Worm (Caenorhabditis elegans) whole organism, L4 larva: ENCODE data around the gene pqn-18.

Experiments
- ama-1 ChIP-seq: fragments of 150-350 bp; optimal IDR thresholded peaks from 2 replicates; lab custom pipeline; 2014; ENCODE audit warnings: inconsistent platforms, mixed read lengths
- daf-16 ChIP-seq, 3 experiments: sonication (generic microtip); optimal IDR thresholded peaks; 2 replicates each; lab custom pipeline; 2016 to 2017; ENCODE audit warnings: missing genetic modification characterization in 3 of 3, missing genetic modification reagents in 3 of 3, mild to moderate bottlenecking in 2 of 3, missing compliant biosample characterization in 2 of 3, missing biosample characterization in 1 of 3, moderate library complexity in 1 of 3
- lin-13 ChIP-seq: fragments of 150-350 bp; optimal IDR thresholded peaks from 2 replicates; lab custom pipeline; 2014; ENCODE audit warnings: missing biosample characterization, missing genetic modification reagents, missing genetic modification characterization
- nhr-237 ChIP-seq: sonication (generic microtip); optimal IDR thresholded peaks from 2 replicates; lab custom pipeline; 2017; ENCODE audit warnings: missing biosample characterization, missing genetic modification characterization
- pqm-1 ChIP-seq: sonication (generic microtip); optimal IDR thresholded peaks from 2 replicates; lab custom pipeline; 2017; ENCODE audit warnings: missing biosample characterization, missing genetic modification characterization
- unc-39 ChIP-seq: sonication (generic microtip); optimal IDR thresholded peaks from 2 replicates; lab custom pipeline; 2017; ENCODE audit warnings: missing biosample characterization, missing genetic modification characterization
- unc-62 ChIP-seq, 3 experiments: fragments of 150-350 bp in 1 of 3; sonication (generic microtip); optimal IDR thresholded peaks in 2 of 3; peaks in 1 of 3; 1 replicate in 1 of 3; 2 replicates in 2 of 3; lab custom pipeline; 2014 to 2017; ENCODE audit warnings: missing biosample characterization in 3 of 3, missing genetic modification characterization in 3 of 3, missing genetic modification reagents in 3 of 3, missing genotype in 1 of 3
- vab-7 ChIP-seq: fragments of 200-800 bp; sonication (Bioruptor generic); IDR thresholded peaks from 2 replicates; pipeline ENCODE4 v1.3.6; 2022; ENCODE audit warnings: missing genetic modification reagents, missing genetic modification characterization, missing compliant biosample characterization

DNA sequence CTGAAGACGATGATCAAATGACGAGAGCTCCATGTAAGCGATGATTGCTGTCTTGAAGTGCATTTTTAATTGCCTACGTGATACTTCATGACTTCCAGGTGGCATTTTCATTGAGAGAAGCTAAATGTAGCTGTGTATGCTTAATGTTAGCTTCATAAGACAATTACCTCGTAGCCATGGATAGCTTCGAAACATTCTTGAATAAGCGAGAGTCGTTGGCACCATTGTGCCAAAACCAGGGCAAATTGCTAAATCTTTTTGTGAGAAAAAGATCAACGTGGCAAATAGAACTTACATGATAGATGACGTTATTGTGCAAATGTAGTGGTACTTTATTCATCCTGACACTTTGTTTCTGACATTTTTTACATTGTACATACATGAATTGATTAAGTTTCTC is 44.4 kb upstream of the pqn-18 start:
- TF ChIP-seq nhr-237 (tag; lab: Kevin White, UChicago) (no peak), lin-13 (no peak), pqm-1 (tag; lab: Kevin White, UChicago) (no peak), unc-39 (tag; lab: Kevin White, UChicago) (no peak), daf-16 (GFP tag; optimal IDR thresholded peaks at IDR 0.05; lab: Kevin White, UChicago) (no peak), daf-16 (tag; optimal IDR thresholded peaks at IDR 0.05; lab: Kevin White, UChicago) (no peak), ama-1 (no peak), unc-62 (GFP tag; optimal IDR thresholded peaks at IDR 0.05 in 1 of 2; lab: Kevin White, UChicago) (no peak), unc-62 (tag; optimal IDR thresholded peaks at IDR 0.05; lab: Kevin White, UChicago) (no peak), vab-7 (GFP tag; lab: Robert Waterston, UW) (no peak)
